Worm (Caenorhabditis elegans) whole organism, L1 larva: ENCODE data around the gene chw-1.
A peak's percentile ranks its signal among the peaks of the same experiment; 100 is the strongest.

ENCODE experiments used
- C16A3.4 ChIP-seq: fragments of 150-350 bp; optimal IDR thresholded peaks from 2 replicates; lab custom pipeline; 2014; ENCODE audit warnings: missing biosample characterization, missing genetic modification characterization
- ama-1 ChIP-seq: fragments of 150-350 bp; optimal IDR thresholded peaks from 2 replicates; lab custom pipeline; 2014
- blmp-1 ChIP-seq: fragments of 150-350 bp; optimal IDR thresholded peaks from 2 replicates; lab custom pipeline; 2014; ENCODE audit warnings: missing biosample characterization, missing genetic modification characterization
- ceh-63 ChIP-seq: fragments of 200-800 bp; sonication (Bioruptor generic); optimal IDR thresholded peaks from 2 replicates; lab custom pipeline; 2018; ENCODE audit warnings: mild to moderate bottlenecking, missing genetic modification characterization, missing compliant biosample characterization
- ceh-8 ChIP-seq: fragments of 200-800 bp; sonication (Bioruptor generic); optimal IDR thresholded peaks from 2 replicates; lab custom pipeline; 2018; ENCODE audit warnings: mild to moderate bottlenecking, missing genetic modification characterization, moderate library complexity, missing compliant biosample characterization
- ces-1 ChIP-seq: fragments of 150-350 bp; optimal IDR thresholded peaks from 2 replicates; lab custom pipeline; 2014; ENCODE audit warnings: missing biosample characterization, missing genetic modification reagents, missing genetic modification characterization
- dsc-1 ChIP-seq: sonication (generic microtip); optimal IDR thresholded peaks from 2 replicates; lab custom pipeline; 2016; ENCODE audit warnings: mild to moderate bottlenecking, missing genetic modification characterization, missing compliant biosample characterization
- efl-3 ChIP-seq: fragments of 200-800 bp; sonication (Bioruptor generic); optimal IDR thresholded peaks from 2 replicates; lab custom pipeline; 2018; ENCODE audit warnings: mild to moderate bottlenecking, missing genetic modification characterization, missing compliant biosample characterization
- egl-13 ChIP-seq: sonication (generic microtip); optimal IDR thresholded peaks from 2 replicates; lab custom pipeline; 2016; ENCODE audit warnings: missing genotype, missing genetic modification reagents, missing genetic modification characterization, missing compliant biosample characterization
- egl-27 ChIP-seq, 2 experiments: fragments of 150-350 bp in 1 of 2; sonication (generic microtip); optimal IDR thresholded peaks; 3 replicates each; lab custom pipeline; 2017 to 2018; ENCODE audit warnings: missing biosample characterization in 2 of 2, missing genetic modification characterization in 2 of 2, missing genetic modification reagents in 2 of 2
- fkh-8 ChIP-seq: sonication (generic microtip); optimal IDR thresholded peaks from 2 replicates; lab custom pipeline; 2016; ENCODE audit warnings: mild to moderate bottlenecking, missing genetic modification characterization, missing compliant biosample characterization
- fos-1 ChIP-seq: fragments of 150-350 bp; optimal IDR thresholded peaks from 2 replicates; lab custom pipeline; 2014; ENCODE audit warnings: missing biosample characterization, missing genetic modification characterization
- hlh-17 ChIP-seq: fragments of 200-800 bp; sonication (Bioruptor generic); optimal IDR thresholded peaks from 2 replicates; lab custom pipeline; 2018; ENCODE audit warnings: missing genetic modification characterization, mild to moderate bottlenecking, missing compliant biosample characterization, moderate library complexity, borderline replicate concordance
- hpl-2 ChIP-seq: fragments of 150-350 bp; optimal IDR thresholded peaks from 2 replicates; lab custom pipeline; 2014; ENCODE audit warnings: missing biosample characterization, missing genetic modification reagents, missing genetic modification characterization
- lin-13 ChIP-seq: fragments of 150-350 bp; optimal IDR thresholded peaks from 2 replicates; lab custom pipeline; 2014; ENCODE audit warnings: missing biosample characterization, missing genetic modification reagents, missing genetic modification characterization
- lin-15B ChIP-seq: fragments of 150-350 bp; sonication (generic microtip); optimal IDR thresholded peaks from 3 replicates; lab custom pipeline; 2014; ENCODE audit warnings: missing biosample characterization, missing genetic modification characterization
- lin-35 ChIP-seq, 2 experiments: fragments of 150-350 bp; optimal IDR thresholded peaks; 2 replicates each; lab custom pipeline; 2014; ENCODE audit warnings: missing biosample characterization in 2 of 2, missing genetic modification characterization in 2 of 2, missing genetic modification reagents in 2 of 2
- lin-39 ChIP-seq: fragments of 150-350 bp; optimal IDR thresholded peaks from 2 replicates; lab custom pipeline; 2014; ENCODE audit warnings: missing biosample characterization, missing genetic modification reagents, missing genetic modification characterization
- lir-3 ChIP-seq: sonication (generic microtip); optimal IDR thresholded peaks from 2 replicates; lab custom pipeline; 2016; ENCODE audit warnings: mild to moderate bottlenecking, missing genetic modification characterization, moderate library complexity, missing compliant biosample characterization; ENCODE audit not compliant: poor library complexity
- mef-2 ChIP-seq: fragments of 150-350 bp; optimal IDR thresholded peaks from 2 replicates; lab custom pipeline; 2014; ENCODE audit warnings: missing biosample characterization, missing genetic modification characterization
- nhr-11 ChIP-seq: fragments of 150-350 bp; optimal IDR thresholded peaks from 2 replicates; lab custom pipeline; 2014; ENCODE audit warnings: missing biosample characterization, missing genetic modification characterization
- nhr-19 ChIP-seq: fragments of 200-800 bp; sonication (Bioruptor generic); conservative IDR thresholded peaks from 2 replicates; pipeline ENCODE4 v1.3.6; 2022; ENCODE audit warnings: missing genetic modification characterization, missing compliant biosample characterization
- nhr-20 ChIP-seq: sonication (generic microtip); optimal IDR thresholded peaks from 2 replicates; lab custom pipeline; 2016; ENCODE audit warnings: mild to moderate bottlenecking, missing genetic modification characterization, missing compliant biosample characterization
- nhr-237 ChIP-seq: fragments of 150-350 bp; optimal IDR thresholded peaks from 2 replicates; lab custom pipeline; 2014; ENCODE audit warnings: missing biosample characterization, missing genetic modification characterization
- nhr-47 ChIP-seq: sonication (generic microtip); optimal IDR thresholded peaks from 2 replicates; lab custom pipeline; 2016; ENCODE audit warnings: mild to moderate bottlenecking, missing genetic modification characterization, moderate library complexity, missing compliant biosample characterization
- nhr-77 ChIP-seq: fragments of 150-350 bp; optimal IDR thresholded peaks from 2 replicates; lab custom pipeline; 2014; ENCODE audit warnings: missing biosample characterization, missing genetic modification characterization
- nhr-84 ChIP-seq: sonication (generic microtip); optimal IDR thresholded peaks from 2 replicates; lab custom pipeline; 2017; ENCODE audit warnings: missing biosample characterization, missing genetic modification characterization
- pag-3 ChIP-seq: sonication (generic microtip); optimal IDR thresholded peaks from 2 replicates; lab custom pipeline; 2017; ENCODE audit warnings: missing genetic modification characterization, mild to moderate bottlenecking, missing compliant biosample characterization, antibody characterized with exemption, borderline replicate concordance; ENCODE audit not compliant: insufficient read depth
- pqm-1 ChIP-seq: sonication (generic microtip); optimal IDR thresholded peaks from 3 replicates; lab custom pipeline; 2017; ENCODE audit warnings: missing biosample characterization, missing genetic modification characterization
- rnt-1 ChIP-seq: sonication (generic microtip); optimal IDR thresholded peaks from 2 replicates; lab custom pipeline; 2016; ENCODE audit warnings: mild to moderate bottlenecking, missing genetic modification characterization, moderate library complexity, missing compliant biosample characterization
- snpc-4 ChIP-seq: fragments of 150-350 bp; optimal IDR thresholded peaks from 2 replicates; lab custom pipeline; 2014; ENCODE audit warnings: missing biosample characterization, missing genetic modification characterization
- sptf-1 ChIP-seq: fragments of 150-350 bp; optimal IDR thresholded peaks from 2 replicates; lab custom pipeline; 2014; ENCODE audit warnings: missing biosample characterization, missing genetic modification characterization
- sup-37 ChIP-seq: fragments of 200-800 bp; sonication (Bioruptor generic); optimal IDR thresholded peaks from 2 replicates; lab custom pipeline; 2018; ENCODE audit warnings: mild to moderate bottlenecking, missing genetic modification characterization, missing compliant biosample characterization
- swsn-7 ChIP-seq: sonication (generic microtip); optimal IDR thresholded peaks from 2 replicates; lab custom pipeline; 2016; ENCODE audit warnings: missing genetic modification characterization, missing compliant biosample characterization
- tbx-2 ChIP-seq: sonication (generic microtip); optimal IDR thresholded peaks from 2 replicates; lab custom pipeline; 2016; ENCODE audit warnings: missing genetic modification characterization, missing compliant biosample characterization
- unc-130 ChIP-seq: fragments of 150-350 bp; optimal IDR thresholded peaks from 2 replicates; lab custom pipeline; 2017; ENCODE audit warnings: missing biosample characterization, missing genetic modification characterization, inconsistent platforms
- unc-62 ChIP-seq: fragments of 150-350 bp; optimal IDR thresholded peaks from 2 replicates; lab custom pipeline; 2014; ENCODE audit warnings: missing biosample characterization, missing genetic modification reagents, missing genetic modification characterization
- unc-86 ChIP-seq: sonication (generic microtip); optimal IDR thresholded peaks from 2 replicates; lab custom pipeline; 2016; ENCODE audit warnings: missing genetic modification characterization, missing compliant biosample characterization
- vab-15 ChIP-seq: sonication (generic microtip); optimal IDR thresholded peaks from 2 replicates; lab custom pipeline; 2017; ENCODE audit warnings: missing genotype, mild to moderate bottlenecking, missing genetic modification characterization, missing compliant biosample characterization
- zip-4 ChIP-seq: fragments of 200-800 bp; sonication (Bioruptor generic); optimal IDR thresholded peaks from 2 replicates; lab custom pipeline; 2018; ENCODE audit warnings: mild to moderate bottlenecking, missing genetic modification characterization, moderate library complexity, missing compliant biosample characterization
- ztf-11 ChIP-seq, 2 experiments: sonication (generic microtip); optimal IDR thresholded peaks; 2 replicates each; lab custom pipeline; 2016 to 2017; ENCODE audit warnings: missing genetic modification characterization in 2 of 2, missing biosample characterization in 1 of 2, missing compliant biosample characterization in 1 of 2

The chw-1 gene

ce11 chrV:10466607-10467092, 4.6 kb downstream of the chw-1 start (continued):
- TF ChIP-seq unc-62 (GFP tag; lab: Kevin White, UChicago) = no peak
- peak; percentile 38 for TF ChIP-seq pqm-1
- no peak for TF ChIP-seq sptf-1 (tag; lab: Kevin White, UChicago)
- TF ChIP-seq egl-27 (tag; optimal IDR thresholded peaks at IDR 0.05; lab: Kevin White, UChicago) = peak; percentile 92 to 99
- peak; percentile 94 for TF ChIP-seq blmp-1 (tag; lab: Kevin White, UChicago)
- peak; percentile 95 for TF ChIP-seq nhr-47 (tag; lab: Kevin White, UChicago)
- TF ChIP-seq nhr-11 (tag; lab: Kevin White, UChicago) = peak; percentile 93
- peak; percentile 95 for TF ChIP-seq C16A3.4 (tag; lab: Kevin White, UChicago)
- no peak for TF ChIP-seq nhr-84 (tag; lab: Kevin White, UChicago)
- peak; percentile 44 for TF ChIP-seq hpl-2
- TF ChIP-seq dsc-1 (tag; lab: Kevin White, UChicago) = peak; percentile 92
- peak; percentile 26 for TF ChIP-seq ces-1 (GFP tag; lab: Kevin White, UChicago)
- peak; percentile 99 for TF ChIP-seq fkh-8 (tag; lab: Kevin White, UChicago)
- TF ChIP-seq nhr-237 (tag; lab: Kevin White, UChicago) = peak; percentile 96
- TF ChIP-seq unc-86 = peak; percentile 95
- TF ChIP-seq egl-13 (tag; lab: Kevin White, UChicago) = peak; percentile 93
- peak; percentile 96 for TF ChIP-seq nhr-77
- peak; percentile 56 for TF ChIP-seq zip-4
- TF ChIP-seq swsn-7 (tag; lab: Kevin White, UChicago) = peak; percentile 95
- peak; percentile 89 for TF ChIP-seq lin-13 (GFP tag; lab: Kevin White, UChicago)
- peak; percentile 39 for TF ChIP-seq lin-15B (tag; lab: Kevin White, UChicago)
- TF ChIP-seq nhr-19 (GFP tag; lab: Robert Waterston, UW) = peak; percentile 93
- no peak for TF ChIP-seq efl-3 (GFP tag; lab: Kevin White, UChicago)
- TF ChIP-seq ceh-8 (GFP tag; lab: Kevin White, UChicago) = peak; percentile 77
- TF ChIP-seq nhr-20 (tag; lab: Kevin White, UChicago) = peak; percentile 98
- peak; percentile 95 for TF ChIP-seq tbx-2 (tag; lab: Kevin White, UChicago)
- TF ChIP-seq sup-37 (GFP tag; lab: Kevin White, UChicago) = peak; percentile 15
- TF ChIP-seq vab-15 (tag; lab: Kevin White, UChicago) = peak; percentile 67
- TF ChIP-seq hlh-17 (GFP tag; lab: Kevin White, UChicago) = no peak
- TF ChIP-seq snpc-4 (tag; lab: Kevin White, UChicago) = peak; percentile 60
- no peak for TF ChIP-seq ceh-63 (GFP tag; lab: Kevin White, UChicago)
- TF ChIP-seq mef-2 (tag; lab: Kevin White, UChicago) = peak; percentile 70
- peak in 1 of 2 experiments; percentile 46 for TF ChIP-seq ztf-11 (tag; optimal IDR thresholded peaks at IDR 0.05; lab: Kevin White, UChicago)
- peak; percentile 55 for TF ChIP-seq lin-39
- TF ChIP-seq ama-1 = peak; percentile 76

DNA sequence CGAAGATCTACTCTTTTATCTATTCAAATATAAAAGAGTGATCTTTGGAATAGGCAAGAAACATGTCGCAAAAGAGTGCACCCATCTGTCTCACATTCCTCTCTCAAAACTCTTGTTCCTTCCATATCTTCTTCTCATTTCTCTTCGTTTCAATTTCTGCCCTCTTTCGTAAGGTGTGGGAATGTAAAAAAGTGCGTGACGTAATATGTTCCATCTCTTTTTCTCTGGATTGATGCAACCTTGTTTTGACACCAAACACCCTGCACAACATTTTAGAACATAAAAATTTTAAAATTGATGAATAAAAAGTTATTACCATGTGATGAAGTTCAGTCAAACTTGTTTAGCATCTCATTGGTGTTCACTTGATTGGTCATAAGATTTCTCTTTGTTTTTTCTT, 5.0 kb downstream of the chw-1 start:
- TF ChIP-seq lin-13 (GFP tag; lab: Kevin White, UChicago) (no peak), rnt-1 (tag; lab: Kevin White, UChicago) (peak; percentile 57), fos-1 (tag; lab: Kevin White, UChicago) (no peak), blmp-1 (tag; lab: Kevin White, UChicago) (peak; percentile 9), lir-3 (no peak), lin-35 (GFP tag; optimal IDR thresholded peaks at IDR 0.05; lab: Kevin White, UChicago) (no peak), pag-3 (tag; lab: Kevin White, UChicago) (peak; percentile 36), unc-130 (peak; percentile 8), nhr-77 (no peak)
